Fruit fly (Drosophila melanogaster): ENCODE results near the gene CG14931.
A peak's percentile ranks its signal among the peaks of the same experiment; 100 is the strongest.

The CG14931 gene

DNA sequence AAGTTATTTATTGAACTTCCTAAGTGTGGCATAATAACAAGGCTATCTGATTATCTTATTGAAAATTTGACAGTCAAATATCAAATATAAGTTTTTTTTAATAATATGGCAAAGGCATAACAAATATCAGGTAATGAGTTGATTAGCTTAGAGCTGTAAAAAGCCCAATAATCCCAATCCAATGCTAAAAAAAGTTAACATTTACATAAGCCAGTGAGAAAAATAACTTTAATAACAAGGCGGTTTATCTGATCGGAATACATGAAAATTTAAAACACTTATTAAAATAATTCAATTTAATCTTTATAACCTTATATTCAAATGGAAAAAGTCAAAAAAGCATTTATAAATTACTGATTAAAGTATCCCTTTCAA is 20.2 kb downstream of the CG14931 start:
- TF ChIP-seq dl (GFP tag; optimal IDR thresholded peaks at IDR 0.05; ENCODE audit: insufficient read depth in 1 of 2, partially characterized antibody in 2 of 2) (no peak), Myc (optimal IDR thresholded peaks at IDR 0.05) (peak; percentile 100)

dm6 chr2L:11808702-11809583 is 20.8 kb downstream of the CG14931 start, which contains the start of gene crol:
TSS of gene crol (minus strand) at chr2L:11809438.
- no peak for TF ChIP-seq CG32264 (GFP tag; optimal IDR thresholded peaks at IDR 0.05)
- no peak for TF ChIP-seq lola (GFP tag; optimal IDR thresholded peaks at IDR 0.05)
- TF ChIP-seq sage (GFP tag; optimal IDR thresholded peaks at IDR 0.05): no peak
- peak; percentile 29 for TF ChIP-seq h (GFP tag; optimal IDR thresholded peaks at IDR 0.05)
- TF ChIP-seq GATAd (GFP tag; optimal IDR thresholded peaks at IDR 0.05): no peak
- peak; percentile 19 for TF ChIP-seq CG9705 (GFP tag; optimal IDR thresholded peaks at IDR 0.05)
- TF ChIP-seq Hr78 (GFP tag; optimal IDR thresholded peaks at IDR 0.05): no peak
- TF ChIP-seq Jra (GFP tag; optimal IDR thresholded peaks at IDR 0.05): no peak
- no peak for TF ChIP-seq Rel (GFP tag; optimal IDR thresholded peaks at IDR 0.05)
- peak; percentile 95 for TF ChIP-seq Rel (tag; optimal IDR thresholded peaks at IDR 0.05)
- TF ChIP-seq Dfd (GFP tag; optimal IDR thresholded peaks at IDR 0.05): no peak
- no peak for TF ChIP-seq fru (GFP tag; optimal IDR thresholded peaks at IDR 0.05)
- TF ChIP-seq OdsH (GFP tag; optimal IDR thresholded peaks at IDR 0.05): no peak
- TF ChIP-seq usp (GFP tag; optimal IDR thresholded peaks at IDR 0.05): no peak
- TF ChIP-seq rgr (GFP tag; optimal IDR thresholded peaks at IDR 0.05): no peak
- no peak for TF ChIP-seq brk (GFP tag; optimal IDR thresholded peaks at IDR 0.05)
- TF ChIP-seq foxo (GFP tag; optimal IDR thresholded peaks at IDR 0.05): no peak
- no peak for TF ChIP-seq Mio (GFP tag; optimal IDR thresholded peaks at IDR 0.05)
- peak; percentile 33 for TF ChIP-seq Hnf4 (GFP tag; optimal IDR thresholded peaks at IDR 0.05)
- no peak for TF ChIP-seq dmrt93B (GFP tag; optimal IDR thresholded peaks at IDR 0.05)
- TF ChIP-seq woc (GFP tag; optimal IDR thresholded peaks at IDR 0.05): peak; percentile 76
- peak; percentile 84 for TF ChIP-seq jim (GFP tag; optimal IDR thresholded peaks at IDR 0.05)
- TF ChIP-seq Abd-B (GFP tag; optimal IDR thresholded peaks at IDR 0.05): no peak
- TF ChIP-seq N (GFP tag; optimal IDR thresholded peaks at IDR 0.05): no peak
- no peak for TF ChIP-seq pan (optimal IDR thresholded peaks at IDR 0.05)
- TF ChIP-seq ey (GFP tag; optimal IDR thresholded peaks at IDR 0.05): no peak
- TF ChIP-seq HLH106 (tag; optimal IDR thresholded peaks at IDR 0.05): peak; percentile 8
- peak; percentile 0 for TF ChIP-seq dsf (GFP tag; optimal IDR thresholded peaks at IDR 0.05; ENCODE audit: borderline replicate concordance)
- peak; percentile 78 for TF ChIP-seq psq (GFP tag; optimal IDR thresholded peaks at IDR 0.05)
- TF ChIP-seq CrebA (GFP tag; optimal IDR thresholded peaks at IDR 0.05; ENCODE audit: borderline replicate concordance): no peak
- TF ChIP-seq Hr83 (GFP tag; optimal IDR thresholded peaks at IDR 0.05; ENCODE audit: poor library complexity, severe bottlenecking): peak; percentile 38
- no peak for TF ChIP-seq tai (GFP tag; optimal IDR thresholded peaks at IDR 0.05)
- TF ChIP-seq sv (GFP tag; optimal IDR thresholded peaks at IDR 0.05): no peak
- peak; percentile 79 for TF ChIP-seq Dif (GFP tag; optimal IDR thresholded peaks at IDR 0.05; ENCODE audit: partially characterized antibody)
- TF ChIP-seq Sp1 (GFP tag; optimal IDR thresholded peaks at IDR 0.05): no peak
- peak; percentile 3 for TF ChIP-seq br (GFP tag; optimal IDR thresholded peaks at IDR 0.05)
- TF ChIP-seq Vsx2 (GFP tag; optimal IDR thresholded peaks at IDR 0.05; ENCODE audit: partially characterized antibody): peak; percentile 58
- TF ChIP-seq dl (GFP tag; optimal IDR thresholded peaks at IDR 0.05; ENCODE audit: insufficient read depth in 1 of 2, partially characterized antibody in 2 of 2): peak; percentile 74 to 81
- TF ChIP-seq Myc (optimal IDR thresholded peaks at IDR 0.05): peak; percentile 85

dm6 chr2L:11809823-11810222 is 21.7 kb downstream of the CG14931 start:
- TF ChIP-seq Dfd (GFP tag; optimal IDR thresholded peaks at IDR 0.05) (no peak), tai (GFP tag; optimal IDR thresholded peaks at IDR 0.05) (no peak), pan (optimal IDR thresholded peaks at IDR 0.05) (no peak), Hr83 (GFP tag; optimal IDR thresholded peaks at IDR 0.05; ENCODE audit: poor library complexity, severe bottlenecking) (no peak), foxo (GFP tag; optimal IDR thresholded peaks at IDR 0.05) (no peak), Mio (GFP tag; optimal IDR thresholded peaks at IDR 0.05) (no peak), HLH106 (tag; optimal IDR thresholded peaks at IDR 0.05) (no peak), Jra (GFP tag; optimal IDR thresholded peaks at IDR 0.05) (no peak), N (GFP tag; optimal IDR thresholded peaks at IDR 0.05) (no peak), Hr78 (GFP tag; optimal IDR thresholded peaks at IDR 0.05) (no peak), fru (GFP tag; optimal IDR thresholded peaks at IDR 0.05) (no peak), CrebA (GFP tag; optimal IDR thresholded peaks at IDR 0.05; ENCODE audit: borderline replicate concordance) (no peak), jim (GFP tag; optimal IDR thresholded peaks at IDR 0.05) (no peak), br (GFP tag; optimal IDR thresholded peaks at IDR 0.05) (no peak), usp (GFP tag; optimal IDR thresholded peaks at IDR 0.05) (no peak), woc (GFP tag; optimal IDR thresholded peaks at IDR 0.05) (no peak)
